Fruit fly (Drosophila melanogaster) whole organism, embryonic: ENCODE results near the gene CG31109.

Experiments used
- Bgb ChIP-seq: fragments of 200-800 bp; sonication (Bioruptor generic); IDR thresholded peaks from 2 replicates; pipeline ENCODE4 v1.3.6; 2022; ENCODE audit warnings: missing biosample characterization, missing genetic modification characterization; ENCODE audit not compliant: partially characterized antibody
- CG10267 ChIP-seq: fragments of 200-800 bp; sonication (Bioruptor generic); optimal IDR thresholded peaks from 2 replicates; lab custom pipeline; 2018; ENCODE audit warnings: missing biosample characterization, mild to moderate bottlenecking, missing genetic modification characterization, moderate library complexity
- CG10654 ChIP-seq: fragments of 200-800 bp; sonication (Bioruptor generic); optimal IDR thresholded peaks from 2 replicates; lab custom pipeline; 2016; ENCODE audit warnings: missing biosample characterization, missing genetic modification characterization
- CG12155 ChIP-seq: fragments of 200-800 bp; sonication (Bioruptor generic); optimal IDR thresholded peaks from 3 replicates; lab custom pipeline; 2016; ENCODE audit warnings: missing biosample characterization, missing genetic modification characterization
- CG12942 ChIP-seq: fragments of 200-800 bp; sonication (Bioruptor generic); optimal IDR thresholded peaks from 3 replicates; lab custom pipeline; 2016; ENCODE audit warnings: missing biosample characterization, missing genetic modification characterization
- CG13775 ChIP-seq: fragments of 200-800 bp; sonication (Bioruptor generic); optimal IDR thresholded peaks from 3 replicates; lab custom pipeline; 2017; ENCODE audit warnings: missing biosample characterization, mild to moderate bottlenecking, missing genetic modification characterization
- CG14014 ChIP-seq: fragments of 200-800 bp; sonication (Bioruptor generic); IDR thresholded peaks from 2 replicates; pipeline ENCODE4 v1.3.6; 2022; ENCODE audit warnings: missing biosample characterization, missing genetic modification characterization
- CG14860 ChIP-seq: fragments of 200-800 bp; sonication (Bioruptor generic); IDR thresholded peaks from 3 replicates; pipeline ENCODE4 v1.3.6; 2022; ENCODE audit warnings: missing biosample characterization, missing genetic modification characterization; ENCODE audit not compliant: partially characterized antibody
- CG1602 ChIP-seq: fragments of 200-800 bp; sonication (Bioruptor generic); optimal IDR thresholded peaks from 3 replicates; lab custom pipeline; 2016; ENCODE audit warnings: missing biosample characterization, missing genetic modification characterization
- CG18476 ChIP-seq: fragments of 200-800 bp; sonication (Bioruptor generic); optimal IDR thresholded peaks from 2 replicates; lab custom pipeline; 2016; ENCODE audit warnings: missing biosample characterization, mild to moderate bottlenecking, missing genetic modification characterization
- CG18764 ChIP-seq: fragments of 200-800 bp; sonication (Bioruptor generic); optimal IDR thresholded peaks from 3 replicates; lab custom pipeline; 2016; ENCODE audit warnings: missing biosample characterization, missing genetic modification characterization
- CG33557 ChIP-seq: fragments of 200-800 bp; sonication (Bioruptor generic); optimal IDR thresholded peaks from 2 replicates; lab custom pipeline; 2019; ENCODE audit warnings: missing biosample characterization, mild to moderate bottlenecking, missing genetic modification characterization, moderate library complexity
- CG34376 ChIP-seq: fragments of 200-800 bp; sonication (Bioruptor generic); optimal IDR thresholded peaks from 2 replicates; lab custom pipeline; 2018; ENCODE audit warnings: missing biosample characterization, mild to moderate bottlenecking, missing genetic modification characterization
- CG42726 ChIP-seq: fragments of 200-800 bp; sonication (Bioruptor generic); IDR thresholded peaks from 2 replicates; pipeline ENCODE4 v1.3.6; 2022; ENCODE audit warnings: missing biosample characterization, missing genetic modification characterization; ENCODE audit not compliant: partially characterized antibody
- CG4424 ChIP-seq: fragments of 200-800 bp; sonication (Bioruptor generic); optimal IDR thresholded peaks from 3 replicates; lab custom pipeline; 2016; ENCODE audit warnings: missing biosample characterization, missing genetic modification characterization
- CG6791 ChIP-seq: fragments of 200-800 bp; sonication (Bioruptor generic); IDR thresholded peaks from 3 replicates; pipeline ENCODE4 v1.3.6; 2022; ENCODE audit warnings: missing biosample characterization, missing genetic modification characterization; ENCODE audit not compliant: partially characterized antibody
- CG6813 ChIP-seq: fragments of 200-800 bp; sonication (Bioruptor generic); optimal IDR thresholded peaks from 2 replicates; lab custom pipeline; 2017; ENCODE audit warnings: missing biosample characterization, missing genetic modification characterization, mild to moderate bottlenecking, moderate library complexity, missing genetic modification reagents
- CG7928 ChIP-seq: fragments of 200-800 bp; sonication (Bioruptor generic); optimal IDR thresholded peaks from 2 replicates; lab custom pipeline; 2017; ENCODE audit warnings: missing biosample characterization, mild to moderate bottlenecking, missing genetic modification characterization
- CG7963 ChIP-seq: fragments of 200-800 bp; sonication (Bioruptor generic); IDR thresholded peaks from 3 replicates; pipeline ENCODE4 v1.3.6; 2022; ENCODE audit warnings: missing biosample characterization, missing genetic modification characterization; ENCODE audit not compliant: partially characterized antibody
- CG9797 ChIP-seq: fragments of 200-800 bp; sonication (Bioruptor generic); optimal IDR thresholded peaks from 3 replicates; lab custom pipeline; 2018; ENCODE audit warnings: missing biosample characterization, mild to moderate bottlenecking, missing genetic modification characterization
- Chrac-16 ChIP-seq: fragments of 200-800 bp; sonication (Bioruptor generic); optimal IDR thresholded peaks from 3 replicates; lab custom pipeline; 2016; ENCODE audit warnings: missing biosample characterization, missing genetic modification characterization
- CrebB ChIP-seq: fragments of 200-800 bp; sonication (Bioruptor generic); optimal IDR thresholded peaks from 3 replicates; lab custom pipeline; 2018; ENCODE audit warnings: missing biosample characterization, mild to moderate bottlenecking, missing genetic modification characterization
- ERR ChIP-seq: fragments of 200-800 bp; sonication (Bioruptor generic); optimal IDR thresholded peaks from 2 replicates; lab custom pipeline; 2016; ENCODE audit warnings: missing biosample characterization, missing genetic modification characterization
- Ets65A ChIP-seq: fragments of 200-800 bp; sonication (Bioruptor generic); peaks from one replicate; lab custom pipeline; 2016; ENCODE audit warnings: missing biosample characterization, missing genetic modification characterization
- HLH54F ChIP-seq: fragments of 200-800 bp; sonication (Bioruptor generic); optimal IDR thresholded peaks from 3 replicates; lab custom pipeline; 2016; ENCODE audit warnings: missing biosample characterization, missing genetic modification characterization
- HmgZ ChIP-seq: fragments of 200-800 bp; sonication (Bioruptor generic); optimal IDR thresholded peaks from 2 replicates; lab custom pipeline; 2018; ENCODE audit warnings: missing biosample characterization, mild to moderate bottlenecking, missing genetic modification characterization
- Hsf ChIP-seq: fragments of 200-800 bp; sonication (Bioruptor generic); optimal IDR thresholded peaks from 3 replicates; lab custom pipeline; 2016; ENCODE audit warnings: missing biosample characterization, missing genetic modification characterization
- Med ChIP-seq: fragments of 200-800 bp; sonication (Bioruptor generic); peaks from one replicate; lab custom pipeline; 2016; ENCODE audit warnings: missing biosample characterization, missing genetic modification characterization, mild to moderate bottlenecking, inconsistent platforms, moderate library complexity
- Nf-YA ChIP-seq: fragments of 200-800 bp; sonication (Bioruptor generic); IDR thresholded peaks from 2 replicates; pipeline ENCODE4 v1.3.6; 2022; ENCODE audit warnings: missing biosample characterization, missing genetic modification characterization
- Pdp1 ChIP-seq, 2 experiments: fragments of 200-800 bp; sonication (Bioruptor generic); optimal IDR thresholded peaks; 3 replicates each; lab custom pipeline; 2016; ENCODE audit warnings: missing biosample characterization in 2 of 2, missing genetic modification characterization in 2 of 2, mild to moderate bottlenecking in 1 of 2, moderate library complexity in 1 of 2
- Rfx ChIP-seq: fragments of 200-800 bp; sonication (Bioruptor generic); IDR thresholded peaks from 2 replicates; pipeline ENCODE4 v1.3.6; 2022; ENCODE audit warnings: missing biosample characterization, missing genetic modification characterization
- Sin3A ChIP-seq: fragments of >200 bp; optimal IDR thresholded peaks from 2 replicates; lab custom pipeline; 2018
- Xbp1 ChIP-seq: fragments of 200-800 bp; sonication (Bioruptor generic); optimal IDR thresholded peaks from 3 replicates; lab custom pipeline; 2016; ENCODE audit warnings: missing biosample characterization, mild to moderate bottlenecking, missing genetic modification characterization
- ac ChIP-seq: fragments of 200-800 bp; sonication (Bioruptor generic); optimal IDR thresholded peaks from 3 replicates; lab custom pipeline; 2017; ENCODE audit warnings: missing biosample characterization, mild to moderate bottlenecking, missing genetic modification characterization
- az2 ChIP-seq: fragments of 200-800 bp; sonication (Bioruptor generic); optimal IDR thresholded peaks from 3 replicates; lab custom pipeline; 2016; ENCODE audit warnings: missing biosample characterization, missing genetic modification characterization
- cg ChIP-seq: fragments of 200-800 bp; sonication (Bioruptor generic); optimal IDR thresholded peaks from 3 replicates; lab custom pipeline; 2019; ENCODE audit warnings: missing biosample characterization, mild to moderate bottlenecking, missing genetic modification characterization, moderate library complexity
- ems ChIP-seq: fragments of 200-800 bp; sonication (Bioruptor generic); optimal IDR thresholded peaks from 3 replicates; lab custom pipeline; 2016; ENCODE audit warnings: missing biosample characterization, missing genetic modification characterization
- ftz-f1 ChIP-seq: fragments of 200-800 bp; sonication (Bioruptor generic); optimal IDR thresholded peaks from 2 replicates; lab custom pipeline; 2016; ENCODE audit warnings: missing biosample characterization, missing genetic modification characterization
- kay ChIP-seq: fragments of 200-800 bp; sonication (Bioruptor generic); optimal IDR thresholded peaks from 2 replicates; lab custom pipeline; 2016; ENCODE audit warnings: missing biosample characterization, missing genetic modification characterization
- knrl ChIP-seq: fragments of 200-800 bp; sonication (Bioruptor generic); IDR thresholded peaks from 3 replicates; pipeline ENCODE4 v1.3.6; 2022; ENCODE audit warnings: missing biosample characterization, missing genetic modification characterization; ENCODE audit not compliant: partially characterized antibody
- lbe ChIP-seq: fragments of 200-800 bp; sonication (Bioruptor generic); optimal IDR thresholded peaks from 2 replicates; lab custom pipeline; 2016; ENCODE audit warnings: missing biosample characterization, mild to moderate bottlenecking, missing genetic modification characterization
- lola ChIP-seq, 3 experiments: fragments of >200 bp in 2 of 3; fragments of 200-800 bp in 1 of 3; sonication (Bioruptor generic) in 1 of 3; optimal IDR thresholded peaks; 2 replicates each; lab custom pipeline; 2017 to 2019; ENCODE audit warnings: missing biosample characterization in 3 of 3, missing genetic modification characterization in 3 of 3, mild to moderate bottlenecking in 1 of 3, moderate library complexity in 1 of 3
- maf-S ChIP-seq: fragments of 200-800 bp; sonication (Bioruptor generic); optimal IDR thresholded peaks from 2 replicates; lab custom pipeline; 2016; ENCODE audit warnings: missing biosample characterization, missing genetic modification characterization
- pzg ChIP-seq: fragments of 200-800 bp; sonication (Bioruptor generic); optimal IDR thresholded peaks from 3 replicates; lab custom pipeline; 2018; ENCODE audit warnings: missing biosample characterization, mild to moderate bottlenecking, missing genetic modification characterization, moderate library complexity
- rib ChIP-seq: fragments of 200-800 bp; sonication (Bioruptor generic); IDR thresholded peaks from 2 replicates; pipeline ENCODE4 v1.3.6; 2022; ENCODE audit warnings: missing biosample characterization, missing genetic modification characterization
- row ChIP-seq: fragments of 200-800 bp; sonication (Bioruptor generic); IDR thresholded peaks from 3 replicates; pipeline ENCODE4 v1.3.6; 2022; ENCODE audit warnings: missing biosample characterization, missing genetic modification characterization
- sens ChIP-seq: fragments of 200-800 bp; sonication (Bioruptor generic); peaks from one replicate; lab custom pipeline; 2016; ENCODE audit warnings: missing biosample characterization, missing genetic modification characterization
- shn ChIP-seq: fragments of 200-800 bp; sonication (Bioruptor generic); optimal IDR thresholded peaks from 3 replicates; lab custom pipeline; 2016; ENCODE audit warnings: missing biosample characterization, missing genetic modification characterization
- slbo ChIP-seq: fragments of 200-800 bp; sonication (Bioruptor generic); IDR thresholded peaks from 2 replicates; pipeline ENCODE4 v1.3.6; 2022; ENCODE audit warnings: missing biosample characterization, missing genetic modification characterization
- tna ChIP-seq: fragments of 200-800 bp; sonication (Bioruptor generic); IDR thresholded peaks from 2 replicates; pipeline ENCODE4 v1.3.6; 2022; ENCODE audit warnings: missing biosample characterization, missing genetic modification characterization; ENCODE audit not compliant: partially characterized antibody

The CG31109 gene

dm6 chr3R:25039028-25039476, 15.4 kb downstream of the CG31109 start, which contains the start of the genes Ythdf and bai (continued):
- TF ChIP-seq Ets65A (GFP tag; lab: Kevin White, UChicago) = peak; percentile 93
- peak; percentile 75 for TF ChIP-seq CG9797 (GFP tag; lab: Kevin White, UChicago)
- TF ChIP-seq CG10654 (GFP tag; lab: Kevin White, UChicago) = peak; percentile 18
- TF ChIP-seq pzg (GFP tag; lab: Kevin White, UChicago) = peak; percentile 84
- TF ChIP-seq slbo (GFP tag; lab: Robert Waterston, UW) = peak; percentile 64; the same call in 1 of the 2 replicates
- TF ChIP-seq Xbp1 (GFP tag; lab: Kevin White, UChicago) = peak; percentile 65
- TF ChIP-seq rib = no peak
- TF ChIP-seq CrebB = peak; percentile 46
- TF ChIP-seq tna (GFP tag; lab: Robert Waterston, UW) = peak; percentile 72
- no peak for TF ChIP-seq CG6813 (GFP tag; lab: Kevin White, UChicago)
- peak; percentile 53 for TF ChIP-seq HLH54F (GFP tag; lab: Kevin White, UChicago)
- peak; percentile 55 for TF ChIP-seq Rfx
- peak; percentile 34 for TF ChIP-seq CG12942 (GFP tag; lab: Kevin White, UChicago)
- peak; percentile 79 for TF ChIP-seq sens (GFP tag; lab: Kevin White, UChicago)
- peak; percentile 96 for TF ChIP-seq cg (GFP tag; lab: Kevin White, UChicago)
- TF ChIP-seq Chrac-16 (GFP tag; lab: Kevin White, UChicago) = peak; percentile 25
- peak; percentile 78 for TF ChIP-seq HmgZ (tag; lab: Kevin White, UChicago)
- TF ChIP-seq lbe (GFP tag; lab: Kevin White, UChicago) = peak; percentile 34
- TF ChIP-seq shn (GFP tag; lab: Kevin White, UChicago) = peak; percentile 16
- peak; percentile 14 for TF ChIP-seq CG1602
- TF ChIP-seq CG4424 = peak; percentile 39
- TF ChIP-seq CG10267 (tag; lab: Kevin White, UChicago) = peak; percentile 98
- no peak for TF ChIP-seq CG14014 (GFP tag; lab: Robert Waterston, UW)
- TF ChIP-seq ems (GFP tag; lab: Kevin White, UChicago) = peak; percentile 15
- peak; percentile 41 for TF ChIP-seq CG18476 (GFP tag; lab: Kevin White, UChicago)
- no peak for TF ChIP-seq ac (GFP tag; lab: Kevin White, UChicago)
- TF ChIP-seq ftz-f1 = peak; percentile 3
- TF ChIP-seq Hsf = peak; percentile 50
- TF ChIP-seq lola (GFP tag; optimal IDR thresholded peaks at IDR 0.05; lab: Kevin White, UChicago) = peak in 1 of 3 experiments; percentile 27
- TF ChIP-seq Pdp1 (GFP tag; optimal IDR thresholded peaks at IDR 0.05; lab: Kevin White, UChicago) = peak in 1 of 2 experiments; percentile 28
- peak; percentile 13 for TF ChIP-seq CG34376
- no peak for TF ChIP-seq Nf-YA (GFP tag; lab: Robert Waterston, UW)
- peak; percentile 73 for TF ChIP-seq Med (GFP tag; lab: Kevin White, UChicago)
- peak; percentile 83 for TF ChIP-seq Bgb (GFP tag; lab: Robert Waterston, UW)
- peak; percentile 46 for TF ChIP-seq CG13775
- peak; percentile 13 for TF ChIP-seq ERR (GFP tag; lab: Kevin White, UChicago)
- peak; percentile 94 for TF ChIP-seq CG7928 (GFP tag; lab: Kevin White, UChicago)
- peak; percentile 60 for TF ChIP-seq row (GFP tag; lab: Robert Waterston, UW)
- peak; percentile 47 for TF ChIP-seq CG33557 (GFP tag; lab: Kevin White, UChicago)
- peak; percentile 55; the same call in 1 of the 3 replicates for TF ChIP-seq CG7963 (GFP tag; lab: Robert Waterston, UW)
- TF ChIP-seq CG12155 (GFP tag; lab: Kevin White, UChicago) = peak; percentile 63
- TF ChIP-seq kay = peak; percentile 19
- peak; percentile 91 for TF ChIP-seq knrl (GFP tag; lab: Robert Waterston, UW)
- TF ChIP-seq CG18764 (GFP tag; lab: Kevin White, UChicago) = no peak
- peak; percentile 86 for TF ChIP-seq CG14860 (GFP tag; lab: Robert Waterston, UW)
- peak; percentile 43 for TF ChIP-seq maf-S (GFP tag; lab: Kevin White, UChicago)
- TF ChIP-seq CG6791 (GFP tag; lab: Robert Waterston, UW) = peak; percentile 82
- peak; percentile 95 for TF ChIP-seq Sin3A (lab: Kevin White, UChicago)
- peak; percentile 15 for TF ChIP-seq az2 (GFP tag; lab: Kevin White, UChicago)
- peak; percentile 82 for TF ChIP-seq CG42726 (GFP tag; lab: Robert Waterston, UW)
